Fruit fly (Drosophila melanogaster) whole organism, embryonic: Measurements from ENCODE around the gene CG7860.

Source experiments
- Aef1 ChIP-seq: fragments of 200-800 bp; sonication (Bioruptor generic); IDR thresholded peaks from 3 replicates; pipeline ENCODE4 v1.3.6; 2022; ENCODE audit warnings: missing biosample characterization, missing genetic modification characterization
- Asciz ChIP-seq: fragments of 200-800 bp; sonication (Bioruptor generic); optimal IDR thresholded peaks from 2 replicates; lab custom pipeline; 2017; ENCODE audit warnings: missing biosample characterization, mild to moderate bottlenecking, missing genetic modification characterization, missing genetic modification reagents
- CG10366 ChIP-seq: fragments of 200-800 bp; sonication (Bioruptor generic); IDR thresholded peaks from 2 replicates; pipeline ENCODE4 v1.3.6; 2022; ENCODE audit warnings: missing biosample characterization, missing genetic modification characterization
- CG12659 ChIP-seq: fragments of 200-800 bp; sonication (Bioruptor generic); optimal IDR thresholded peaks from 3 replicates; lab custom pipeline; 2017; ENCODE audit warnings: mild to moderate bottlenecking, missing biosample characterization, missing genetic modification reagents, missing genetic modification characterization
- CG15601 ChIP-seq: fragments of 200-800 bp; sonication (Bioruptor generic); optimal IDR thresholded peaks from 3 replicates; lab custom pipeline; 2019; ENCODE audit warnings: missing biosample characterization, mild to moderate bottlenecking, missing genetic modification characterization, moderate library complexity
- CG1647 ChIP-seq: fragments of 200-800 bp; sonication (Bioruptor generic); optimal IDR thresholded peaks from 3 replicates; lab custom pipeline; 2016; ENCODE audit warnings: missing biosample characterization, missing genetic modification characterization
- CG17385 ChIP-seq: fragments of 200-800 bp; sonication (Bioruptor generic); optimal IDR thresholded peaks from 3 replicates; lab custom pipeline; 2018; ENCODE audit warnings: missing biosample characterization, mild to moderate bottlenecking, missing genetic modification characterization
- CG17829 ChIP-seq: fragments of 200-800 bp; optimal IDR thresholded peaks from 2 replicates; lab custom pipeline; 2019; ENCODE audit warnings: missing biosample characterization, mild to moderate bottlenecking, missing genetic modification characterization, moderate library complexity
- CG2129 ChIP-seq: fragments of 200-800 bp; sonication (Bioruptor generic); IDR thresholded peaks from 2 replicates; pipeline ENCODE4 v1.3.6; 2022; ENCODE audit warnings: missing biosample characterization, missing genetic modification characterization; ENCODE audit not compliant: partially characterized antibody
- CG32772 ChIP-seq: fragments of 200-800 bp; sonication (Bioruptor generic); IDR thresholded peaks from 2 replicates; pipeline ENCODE4 v1.3.6; 2022; ENCODE audit warnings: missing biosample characterization, missing genetic modification characterization
- CG34422 ChIP-seq: fragments of 200-800 bp; sonication (Bioruptor generic); IDR thresholded peaks from 3 replicates; pipeline ENCODE4 v1.3.6; 2022; ENCODE audit warnings: missing biosample characterization, missing genetic modification characterization
- CG8359 ChIP-seq: fragments of 200-800 bp; sonication (Bioruptor generic); optimal IDR thresholded peaks from 2 replicates; lab custom pipeline; 2017; ENCODE audit warnings: missing biosample characterization, mild to moderate bottlenecking, missing genetic modification characterization, borderline replicate concordance
- CG8388 ChIP-seq: fragments of 200-800 bp; sonication (Bioruptor generic); optimal IDR thresholded peaks from 2 replicates; lab custom pipeline; 2019; ENCODE audit warnings: missing biosample characterization, mild to moderate bottlenecking, missing genetic modification characterization, moderate library complexity
- CG8478 ChIP-seq: fragments of >200 bp; optimal IDR thresholded peaks from 2 replicates; lab custom pipeline; 2018
- Dref ChIP-seq: fragments of 200-800 bp; sonication (Bioruptor generic); IDR thresholded peaks from 2 replicates; pipeline ENCODE4 v1.3.6; 2022; ENCODE audit warnings: missing biosample characterization, missing genetic modification characterization
- E2f2 ChIP-seq: fragments of 200-800 bp; sonication (Bioruptor generic); IDR thresholded peaks from 2 replicates; pipeline ENCODE4 v1.3.6; 2022; ENCODE audit warnings: missing biosample characterization, missing genetic modification characterization
- HHEX ChIP-seq: fragments of 200-800 bp; sonication (Bioruptor generic); optimal IDR thresholded peaks from 3 replicates; lab custom pipeline; 2017; ENCODE audit warnings: missing biosample characterization, mild to moderate bottlenecking, missing genetic modification characterization, missing genetic modification reagents
- HLH4C ChIP-seq: fragments of 200-800 bp; sonication (Bioruptor generic); IDR thresholded peaks from 3 replicates; pipeline ENCODE4 v1.3.6; 2022; ENCODE audit warnings: missing biosample characterization, missing genetic modification characterization; ENCODE audit not compliant: partially characterized antibody
- Hey ChIP-seq: fragments of 200-800 bp; sonication (Bioruptor generic); optimal IDR thresholded peaks from 3 replicates; lab custom pipeline; 2018; ENCODE audit warnings: missing biosample characterization, mild to moderate bottlenecking, missing genetic modification characterization
- Mad ChIP-seq: fragments of 200-800 bp; sonication (Bioruptor generic); optimal IDR thresholded peaks from 2 replicates; lab custom pipeline; 2016; ENCODE audit warnings: missing biosample characterization, missing genetic modification characterization
- Max ChIP-seq: fragments of 200-800 bp; sonication (Bioruptor generic); optimal IDR thresholded peaks from 2 replicates; lab custom pipeline; 2016; ENCODE audit warnings: missing biosample characterization, mild to moderate bottlenecking, missing genetic modification characterization
- Med ChIP-seq: fragments of 200-800 bp; sonication (Bioruptor generic); peaks from one replicate; lab custom pipeline; 2016; ENCODE audit warnings: missing biosample characterization, missing genetic modification characterization, mild to moderate bottlenecking, inconsistent platforms, moderate library complexity
- Myb ChIP-seq: fragments of 200-800 bp; sonication (Bioruptor generic); optimal IDR thresholded peaks from 2 replicates; lab custom pipeline; 2016; ENCODE audit warnings: missing biosample characterization, missing genetic modification characterization
- Neu2 ChIP-seq: fragments of 200-800 bp; sonication (Bioruptor generic); optimal IDR thresholded peaks from 3 replicates; lab custom pipeline; 2016; ENCODE audit warnings: missing biosample characterization, missing genetic modification characterization, borderline replicate concordance
- Nf-YA ChIP-seq: fragments of 200-800 bp; sonication (Bioruptor generic); IDR thresholded peaks from 2 replicates; pipeline ENCODE4 v1.3.6; 2022; ENCODE audit warnings: missing biosample characterization, missing genetic modification characterization
- Nf-YB ChIP-seq: fragments of 200-800 bp; sonication (Bioruptor generic); optimal IDR thresholded peaks from 3 replicates; lab custom pipeline; 2019; ENCODE audit warnings: missing biosample characterization, mild to moderate bottlenecking, missing genetic modification characterization, moderate library complexity
- Sin3A ChIP-seq: fragments of >200 bp; optimal IDR thresholded peaks from 2 replicates; lab custom pipeline; 2018
- Stat92E ChIP-seq, 3 experiments: fragments of >200 bp in 2 of 3; fragments of 200-800 bp in 1 of 3; sonication (Bioruptor generic) in 1 of 3; optimal IDR thresholded peaks; 2 replicates each; lab custom pipeline; 2017 to 2019; ENCODE audit warnings: missing biosample characterization in 3 of 3, missing genetic modification characterization in 3 of 3, mild to moderate bottlenecking in 1 of 3, moderate library complexity in 1 of 3
- YL-1 ChIP-seq: fragments of 200-800 bp; sonication (Bioruptor generic); optimal IDR thresholded peaks from 3 replicates; lab custom pipeline; 2017; ENCODE audit warnings: missing biosample characterization, mild to moderate bottlenecking, missing genetic modification characterization
- crc ChIP-seq: fragments of 200-800 bp; sonication (Bioruptor generic); optimal IDR thresholded peaks from 2 replicates; lab custom pipeline; 2016; ENCODE audit warnings: missing biosample characterization, missing genetic modification characterization
- danr ChIP-seq: fragments of 200-800 bp; sonication (Bioruptor generic); IDR thresholded peaks from 2 replicates; pipeline ENCODE4 v1.3.6; 2022; ENCODE audit warnings: missing biosample characterization, missing genetic modification characterization
- dm ChIP-seq: fragments of 200-800 bp; sonication (Bioruptor generic); optimal IDR thresholded peaks from 3 replicates; lab custom pipeline; 2016; ENCODE audit warnings: missing biosample characterization, missing genetic modification characterization
- dmrt11E ChIP-seq: fragments of 200-800 bp; sonication (Bioruptor generic); optimal IDR thresholded peaks from 3 replicates; lab custom pipeline; 2018; ENCODE audit warnings: missing biosample characterization, mild to moderate bottlenecking, missing genetic modification characterization, moderate library complexity
- ewg ChIP-seq: fragments of 200-800 bp; sonication (Bioruptor generic); optimal IDR thresholded peaks from 3 replicates; lab custom pipeline; 2017; ENCODE audit warnings: mild to moderate bottlenecking, missing biosample characterization, missing genetic modification reagents, missing genetic modification characterization
- exex ChIP-seq: fragments of 200-800 bp; sonication (Bioruptor generic); optimal IDR thresholded peaks from 4 replicates; lab custom pipeline; 2018; ENCODE audit warnings: missing biosample characterization, mild to moderate bottlenecking, missing genetic modification characterization, moderate library complexity
- ftz-f1 ChIP-seq: fragments of 200-800 bp; sonication (Bioruptor generic); optimal IDR thresholded peaks from 2 replicates; lab custom pipeline; 2016; ENCODE audit warnings: missing biosample characterization, missing genetic modification characterization
- gcm ChIP-seq: fragments of 200-800 bp; sonication (Bioruptor generic); optimal IDR thresholded peaks from 2 replicates; lab custom pipeline; 2019; ENCODE audit warnings: missing biosample characterization, mild to moderate bottlenecking, missing genetic modification characterization, moderate library complexity
- gro ChIP-seq: fragments of 200-800 bp; sonication (Bioruptor generic); optimal IDR thresholded peaks from 2 replicates; lab custom pipeline; 2016; ENCODE audit warnings: missing biosample characterization, missing genetic modification characterization
- hbn ChIP-seq: fragments of 200-800 bp; sonication (Bioruptor generic); IDR thresholded peaks from 2 replicates; pipeline ENCODE4 v1.3.6; 2022; ENCODE audit warnings: missing biosample characterization, missing genetic modification characterization; ENCODE audit not compliant: partially characterized antibody
- hth ChIP-seq: fragments of >200 bp; optimal IDR thresholded peaks from 2 replicates; lab custom pipeline; 2017; ENCODE audit warnings: inconsistent platforms
- jigr1 ChIP-seq: fragments of 200-800 bp; sonication (Bioruptor generic); IDR thresholded peaks from 3 replicates; pipeline ENCODE4 v1.3.6; 2022; ENCODE audit warnings: missing biosample characterization, missing genetic modification characterization
- lab ChIP-seq: fragments of 200-800 bp; sonication (Bioruptor generic); optimal IDR thresholded peaks from 3 replicates; lab custom pipeline; 2017; ENCODE audit warnings: missing biosample characterization, missing genetic modification characterization, mild to moderate bottlenecking, moderate library complexity, missing genetic modification reagents
- mirr ChIP-seq: fragments of 200-800 bp; sonication (Bioruptor generic); optimal IDR thresholded peaks from 3 replicates; lab custom pipeline; 2018; ENCODE audit warnings: missing biosample characterization, mild to moderate bottlenecking, missing genetic modification characterization
- nom ChIP-seq: fragments of 200-800 bp; sonication (Bioruptor generic); optimal IDR thresholded peaks from 2 replicates; lab custom pipeline; 2017; ENCODE audit warnings: missing biosample characterization, missing genetic modification characterization, mild to moderate bottlenecking, moderate library complexity, missing genetic modification reagents
- p53 ChIP-seq: fragments of 200-800 bp; sonication (Bioruptor generic); optimal IDR thresholded peaks from 2 replicates; lab custom pipeline; 2016; ENCODE audit warnings: missing biosample characterization, missing genetic modification characterization
- phol ChIP-seq: fragments of 200-800 bp; sonication (Bioruptor generic); optimal IDR thresholded peaks from 3 replicates; lab custom pipeline; 2018; ENCODE audit warnings: missing biosample characterization, mild to moderate bottlenecking, missing genetic modification characterization, moderate library complexity
- pzg ChIP-seq: fragments of 200-800 bp; sonication (Bioruptor generic); optimal IDR thresholded peaks from 3 replicates; lab custom pipeline; 2018; ENCODE audit warnings: missing biosample characterization, mild to moderate bottlenecking, missing genetic modification characterization, moderate library complexity
- sr ChIP-seq: fragments of 200-800 bp; sonication (Bioruptor generic); IDR thresholded peaks from 3 replicates; pipeline ENCODE4 v1.3.6; 2022; ENCODE audit warnings: missing biosample characterization, missing genetic modification characterization
- twi ChIP-seq: fragments of 200-800 bp; optimal IDR thresholded peaks from 2 replicates; lab custom pipeline; 2019; ENCODE audit warnings: missing biosample characterization, mild to moderate bottlenecking, missing genetic modification characterization, moderate library complexity
- zen2 ChIP-seq: fragments of 200-800 bp; sonication (Bioruptor generic); IDR thresholded peaks from 3 replicates; pipeline ENCODE4 v1.3.6; 2022; ENCODE audit warnings: missing biosample characterization, missing genetic modification characterization; ENCODE audit not compliant: partially characterized antibody
- zf30C ChIP-seq: fragments of 200-800 bp; sonication (Bioruptor generic); optimal IDR thresholded peaks from 3 replicates; lab custom pipeline; 2018; ENCODE audit warnings: missing biosample characterization, mild to moderate bottlenecking, missing genetic modification characterization

Gene CG7860

dm6 chrX:15578043-15578442 is 9.2 kb downstream of the CG7860 start, which contains the start of the genes cerv and CG7872 (continued):
- TF ChIP-seq CG10366 (GFP tag; lab: Robert Waterston, UW) (no peak), Myb (peak; percentile 62), HHEX (GFP tag; lab: Kevin White, UChicago) (no peak), pzg (peak; percentile 70), Stat92E (GFP tag; optimal IDR thresholded peaks at IDR 0.05; lab: Kevin White, UChicago) (no peak), YL-1 (GFP tag; lab: Kevin White, UChicago) (peak; percentile 17), CG17829 (tag; lab: Kevin White, UChicago) (peak; percentile 39), zf30C (GFP tag; lab: Kevin White, UChicago) (no peak), crc (GFP tag; lab: Kevin White, UChicago) (no peak), Sin3A (lab: Kevin White, UChicago) (peak; percentile 22), p53 (GFP tag; lab: Kevin White, UChicago) (no peak), lab (GFP tag; lab: Kevin White, UChicago) (no peak), CG32772 (GFP tag; lab: Robert Waterston, UW) (no peak), phol (peak; percentile 36), E2f2 (peak; percentile 62), Aef1 (no peak), mirr (no peak), CG12659 (peak; percentile 45), CG8478 (lab: Kevin White, UChicago) (no peak), ftz-f1 (GFP tag; lab: Kevin White, UChicago) (no peak), hth (lab: Kevin White, UChicago) (no peak), ewg (GFP tag; lab: Kevin White, UChicago) (peak; percentile 38), hbn (GFP tag; lab: Robert Waterston, UW) (peak; percentile 68), gcm (GFP tag; lab: Kevin White, UChicago) (no peak), Nf-YA (GFP tag; lab: Robert Waterston, UW) (no peak), CG2129 (GFP tag; lab: Robert Waterston, UW) (no peak), jigr1 (GFP tag; lab: Robert Waterston, UW) (no peak), CG8359 (GFP tag; lab: Kevin White, UChicago) (no peak), danr (no peak), Neu2 (GFP tag; lab: Kevin White, UChicago) (no peak), dmrt11E (no peak), Asciz (GFP tag; lab: Kevin White, UChicago) (no peak), Max (GFP tag; lab: Kevin White, UChicago) (peak; percentile 2), dm (GFP tag; lab: Kevin White, UChicago) (peak; percentile 30), zen2 (GFP tag; lab: Robert Waterston, UW) (peak; percentile 52; the same call in 2 of the 3 replicates), twi (tag; lab: Kevin White, UChicago) (no peak), Mad (no peak), Nf-YB (no peak), sr (GFP tag; lab: Robert Waterston, UW) (no peak), CG34422 (GFP tag; lab: Robert Waterston, UW) (no peak), exex (tag; lab: Kevin White, UChicago) (no peak), Med (GFP tag; lab: Kevin White, UChicago) (peak; percentile 82), CG1647 (GFP tag; lab: Kevin White, UChicago) (no peak), CG8388 (GFP tag; lab: Kevin White, UChicago) (no peak), Hey (tag; lab: Kevin White, UChicago) (no peak), nom (GFP tag; lab: Kevin White, UChicago) (no peak), Dref (GFP tag; lab: Robert Waterston, UW) (peak; percentile 82), CG17385 (GFP tag; lab: Kevin White, UChicago) (no peak), HLH4C (GFP tag; lab: Robert Waterston, UW) (peak; percentile 80), gro (GFP tag; lab: Kevin White, UChicago) (no peak), CG15601 (tag; lab: Kevin White, UChicago) (peak; percentile 9)
